Worm (Caenorhabditis elegans) whole organism, L4 larva: ENCODE data around the gene Y94H6A.12.
A peak's percentile ranks its signal among the peaks of the same experiment; 100 is the strongest.

ENCODE experiments used
- D1046.2 ChIP-seq: fragments of 200-800 bp; sonication (Bioruptor generic); IDR thresholded peaks from 2 replicates; pipeline ENCODE4 v1.3.6; 2022; ENCODE audit warnings: missing genetic modification characterization, missing compliant biosample characterization
- F26F4.8 ChIP-seq: fragments of 200-800 bp; sonication (Bioruptor generic); conservative IDR thresholded peaks from 2 replicates; pipeline ENCODE4 v1.3.6; 2022; ENCODE audit warnings: missing genetic modification characterization, missing compliant biosample characterization
- F49E8.2 ChIP-seq: sonication (generic microtip); optimal IDR thresholded peaks from 2 replicates; lab custom pipeline; 2016; ENCODE audit warnings: missing compliant biosample characterization, mild to moderate bottlenecking, missing genetic modification characterization, borderline replicate concordance
- R02D3.7 ChIP-seq: fragments of 150-350 bp; sonication (generic microtip); optimal IDR thresholded peaks from 3 replicates; lab custom pipeline; 2014; ENCODE audit warnings: missing biosample characterization, missing genetic modification characterization
- Y48G9A.11 ChIP-seq: fragments of 200-800 bp; sonication (Bioruptor generic); IDR thresholded peaks from 2 replicates; pipeline ENCODE4 v1.3.6; 2022; ENCODE audit warnings: missing genetic modification reagents, missing genetic modification characterization, missing compliant biosample characterization
- Y5F2A.4 ChIP-seq: fragments of 200-800 bp; sonication (Bioruptor generic); optimal IDR thresholded peaks from 2 replicates; lab custom pipeline; 2018; ENCODE audit warnings: mild to moderate bottlenecking, missing genetic modification characterization, missing compliant biosample characterization
- Y75B8A.6 ChIP-seq: fragments of 200-800 bp; sonication (Bioruptor generic); IDR thresholded peaks from 2 replicates; pipeline ENCODE4 v1.3.6; 2022; ENCODE audit warnings: missing genetic modification reagents, missing genetic modification characterization, missing compliant biosample characterization
- aha-1 ChIP-seq: fragments of 150-350 bp; peaks from one replicate; lab custom pipeline; 2014; ENCODE audit warnings: missing biosample characterization, missing genetic modification characterization
- ama-1 ChIP-seq: fragments of 150-350 bp; optimal IDR thresholded peaks from 2 replicates; lab custom pipeline; 2014; ENCODE audit warnings: inconsistent platforms, mixed read lengths
- ceh-20 ChIP-seq: fragments of 200-800 bp; sonication (Bioruptor generic); IDR thresholded peaks from 2 replicates; pipeline ENCODE4 v1.3.6; 2022; ENCODE audit warnings: missing genetic modification reagents, missing genetic modification characterization, missing compliant biosample characterization
- ceh-32 ChIP-seq: sonication (generic microtip); optimal IDR thresholded peaks from 2 replicates; lab custom pipeline; 2016; ENCODE audit warnings: mild to moderate bottlenecking, missing genetic modification characterization, missing compliant biosample characterization; ENCODE audit not compliant: poor library complexity
- ceh-62 ChIP-seq: sonication (generic microtip); optimal IDR thresholded peaks from 2 replicates; lab custom pipeline; 2017; ENCODE audit warnings: missing biosample characterization, missing genetic modification characterization
- ces-1 ChIP-seq: fragments of 150-350 bp; sonication (generic microtip); optimal IDR thresholded peaks from 4 replicates; lab custom pipeline; 2014; ENCODE audit warnings: missing biosample characterization, missing genetic modification reagents, missing genetic modification characterization
- cey-2 ChIP-seq: sonication (generic microtip); optimal IDR thresholded peaks from 3 replicates; lab custom pipeline; 2017; ENCODE audit warnings: missing genetic modification characterization, mild to moderate bottlenecking, missing compliant biosample characterization, antibody characterized with exemption, borderline replicate concordance; ENCODE audit not compliant: insufficient read depth
- daf-12 ChIP-seq: fragments of 150-350 bp; optimal IDR thresholded peaks from 2 replicates; lab custom pipeline; 2014; ENCODE audit warnings: missing biosample characterization, missing genetic modification reagents, missing genetic modification characterization
- daf-16 ChIP-seq, 3 experiments: sonication (generic microtip); optimal IDR thresholded peaks; 2 replicates each; lab custom pipeline; 2016 to 2017; ENCODE audit warnings: missing genetic modification characterization in 3 of 3, missing genetic modification reagents in 3 of 3, mild to moderate bottlenecking in 2 of 3, missing compliant biosample characterization in 2 of 3, missing biosample characterization in 1 of 3, moderate library complexity in 1 of 3
- daf-19 ChIP-seq: fragments of 200-800 bp; sonication (Bioruptor generic); conservative IDR thresholded peaks from 2 replicates; pipeline ENCODE4 v1.3.6; 2022; ENCODE audit warnings: missing genetic modification characterization, missing compliant biosample characterization
- dmd-6 ChIP-seq: fragments of 200-800 bp; sonication (Bioruptor generic); IDR thresholded peaks from 2 replicates; pipeline ENCODE4 v1.3.6; 2022; ENCODE audit warnings: missing genetic modification reagents, missing genetic modification characterization, missing compliant biosample characterization
- dmd-8 ChIP-seq: fragments of 200-800 bp; sonication (Bioruptor generic); IDR thresholded peaks from 2 replicates; pipeline ENCODE4 v1.3.6; 2022; ENCODE audit warnings: missing genetic modification characterization, missing compliant biosample characterization
- dmd-9 ChIP-seq: fragments of 200-800 bp; sonication (Bioruptor generic); IDR thresholded peaks from 2 replicates; pipeline ENCODE4 v1.3.6; 2022; ENCODE audit warnings: missing genetic modification reagents, missing genetic modification characterization, missing compliant biosample characterization
- duxl-1 ChIP-seq: sonication (generic microtip); optimal IDR thresholded peaks from 2 replicates; lab custom pipeline; 2016; ENCODE audit warnings: mild to moderate bottlenecking, missing genetic modification characterization, moderate library complexity, missing compliant biosample characterization; ENCODE audit not compliant: poor library complexity
- dve-1 ChIP-seq: sonication (generic microtip); optimal IDR thresholded peaks from 2 replicates; lab custom pipeline; 2017; ENCODE audit warnings: antibody characterized with exemption, mild to moderate bottlenecking, missing genetic modification characterization, missing compliant biosample characterization; ENCODE audit not compliant: insufficient read depth
- gei-8 ChIP-seq: fragments of 200-800 bp; sonication (Bioruptor generic); optimal IDR thresholded peaks from 2 replicates; lab custom pipeline; 2018; ENCODE audit warnings: mild to moderate bottlenecking, missing genetic modification characterization, missing compliant biosample characterization
- lin-1 ChIP-seq: fragments of 200-800 bp; sonication (Bioruptor generic); IDR thresholded peaks from 2 replicates; pipeline ENCODE4 v1.3.6; 2022; ENCODE audit warnings: missing genetic modification reagents, missing genetic modification characterization, missing compliant biosample characterization
- lin-29 ChIP-seq: fragments of 200-800 bp; sonication (Bioruptor generic); IDR thresholded peaks from 2 replicates; pipeline ENCODE4 v1.3.6; 2022; ENCODE audit warnings: missing genetic modification reagents, missing genetic modification characterization, missing compliant biosample characterization
- lin-38 ChIP-seq: fragments of 200-800 bp; sonication (Bioruptor generic); IDR thresholded peaks from 2 replicates; pipeline ENCODE4 v1.3.6; 2022; ENCODE audit warnings: missing genetic modification reagents, missing genetic modification characterization, missing compliant biosample characterization
- lir-3 ChIP-seq: sonication (generic microtip); optimal IDR thresholded peaks from 2 replicates; lab custom pipeline; 2016; ENCODE audit warnings: mild to moderate bottlenecking, missing genetic modification characterization, missing compliant biosample characterization
- madf-9 ChIP-seq: fragments of 200-800 bp; sonication (Bioruptor generic); conservative IDR thresholded peaks from 2 replicates; pipeline ENCODE4 v1.3.6; 2022; ENCODE audit warnings: missing genetic modification reagents, missing genetic modification characterization, missing compliant biosample characterization
- mep-1 ChIP-seq: fragments of 150-350 bp; sonication (generic microtip); optimal IDR thresholded peaks from 3 replicates; lab custom pipeline; 2014; ENCODE audit warnings: missing biosample characterization, missing genetic modification characterization
- mxl-3 ChIP-seq: fragments of 200-800 bp; sonication (Bioruptor generic); optimal IDR thresholded peaks from 2 replicates; lab custom pipeline; 2018; ENCODE audit warnings: mild to moderate bottlenecking, missing genetic modification characterization, missing compliant biosample characterization
- nhr-10 ChIP-seq: fragments of 150-350 bp; optimal IDR thresholded peaks from 2 replicates; lab custom pipeline; 2014; ENCODE audit warnings: missing biosample characterization, missing genetic modification characterization
- nhr-102 ChIP-seq: sonication (generic microtip); optimal IDR thresholded peaks from 2 replicates; lab custom pipeline; 2016; ENCODE audit warnings: mild to moderate bottlenecking, missing genetic modification characterization, moderate library complexity, missing compliant biosample characterization
- nhr-237 ChIP-seq: sonication (generic microtip); optimal IDR thresholded peaks from 2 replicates; lab custom pipeline; 2017; ENCODE audit warnings: missing biosample characterization, missing genetic modification characterization
- nhr-28 ChIP-seq: fragments of 150-350 bp; optimal IDR thresholded peaks from 2 replicates; lab custom pipeline; 2014; ENCODE audit warnings: missing biosample characterization, missing genetic modification characterization
- nhr-41 ChIP-seq: fragments of 200-800 bp; sonication (Bioruptor generic); IDR thresholded peaks from 2 replicates; pipeline ENCODE4 v1.3.6; 2022; ENCODE audit warnings: missing genetic modification reagents, missing genetic modification characterization, missing compliant biosample characterization
- nhr-42 ChIP-seq: fragments of 200-800 bp; sonication (Bioruptor generic); IDR thresholded peaks from 2 replicates; pipeline ENCODE4 v1.3.6; 2022; ENCODE audit warnings: missing genetic modification characterization, missing compliant biosample characterization
- nhr-48 ChIP-seq: sonication (generic microtip); optimal IDR thresholded peaks from 2 replicates; lab custom pipeline; 2016; ENCODE audit warnings: mild to moderate bottlenecking, missing genetic modification characterization, missing compliant biosample characterization
- nhr-76 ChIP-seq: fragments of 150-350 bp; optimal IDR thresholded peaks from 2 replicates; lab custom pipeline; 2014; ENCODE audit warnings: missing biosample characterization, missing genetic modification characterization
- pha-4 ChIP-seq, 2 experiments: fragments of 150-350 bp in 1 of 2; fragments of 200-800 bp in 1 of 2; sonication (Bioruptor generic) in 1 of 2; IDR thresholded peaks in 1 of 2; optimal IDR thresholded peaks in 1 of 2; 2 replicates each; pipeline versions ENCODE4 v1.3.6 to Lab custom; 2014 to 2022; ENCODE audit warnings: missing genetic modification characterization in 2 of 2, missing genetic modification reagents in 2 of 2, missing biosample characterization in 1 of 2, missing compliant biosample characterization in 1 of 2
- rbr-2 ChIP-seq: sonication (generic microtip); optimal IDR thresholded peaks from 2 replicates; lab custom pipeline; 2016; ENCODE audit warnings: missing genotype, missing genetic modification characterization, missing compliant biosample characterization
- saeg-2 ChIP-seq: fragments of 200-800 bp; sonication (Bioruptor generic); IDR thresholded peaks from 2 replicates; pipeline ENCODE4 v1.3.6; 2022; ENCODE audit warnings: missing genetic modification reagents, missing genetic modification characterization, missing compliant biosample characterization
- snpc-1.2 ChIP-seq: fragments of 200-800 bp; sonication (Bioruptor generic); IDR thresholded peaks from 2 replicates; pipeline ENCODE4 v1.3.6; 2022; ENCODE audit warnings: missing genetic modification reagents, missing genetic modification characterization, missing compliant biosample characterization
- snpc-4 ChIP-seq: fragments of 150-350 bp; optimal IDR thresholded peaks from 2 replicates; lab custom pipeline; 2014; ENCODE audit warnings: missing biosample characterization, missing genetic modification characterization
- spr-1 ChIP-seq: sonication (generic microtip); optimal IDR thresholded peaks from 2 replicates; lab custom pipeline; 2016; ENCODE audit warnings: mild to moderate bottlenecking, missing genetic modification characterization, missing compliant biosample characterization
- tag-97 ChIP-seq: fragments of 200-800 bp; sonication (Bioruptor generic); IDR thresholded peaks from 2 replicates; pipeline ENCODE4 v1.3.6; 2022; ENCODE audit warnings: missing genetic modification characterization, missing compliant biosample characterization
- tra-1 ChIP-seq: fragments of 200-800 bp; sonication (Bioruptor generic); IDR thresholded peaks from 2 replicates; pipeline ENCODE4 v1.3.6; 2022; ENCODE audit warnings: missing genetic modification reagents, missing genetic modification characterization, missing compliant biosample characterization
- vab-7 ChIP-seq: fragments of 200-800 bp; sonication (Bioruptor generic); IDR thresholded peaks from 2 replicates; pipeline ENCODE4 v1.3.6; 2022; ENCODE audit warnings: missing genetic modification reagents, missing genetic modification characterization, missing compliant biosample characterization
- zfp-2 ChIP-seq: sonication (generic microtip); optimal IDR thresholded peaks from 2 replicates; lab custom pipeline; 2016; ENCODE audit warnings: mild to moderate bottlenecking, missing genetic modification characterization, missing compliant biosample characterization
- zip-2 ChIP-seq: fragments of 150-350 bp; optimal IDR thresholded peaks from 2 replicates; lab custom pipeline; 2014; ENCODE audit warnings: missing biosample characterization, missing genetic modification characterization
- ztf-7 ChIP-seq: fragments of 150-350 bp; optimal IDR thresholded peaks from 2 replicates; lab custom pipeline; 2014; ENCODE audit warnings: missing biosample characterization, missing genetic modification characterization

The Y94H6A.12 gene

ce11 chrIV:2664901-2665201 is 48.0 kb downstream of the Y94H6A.12 start:
- TF ChIP-seq mep-1 (tag; lab: Kevin White, UChicago) = no peak
- TF ChIP-seq R02D3.7 (tag; lab: Kevin White, UChicago) = no peak
- TF ChIP-seq nhr-237 (tag; lab: Kevin White, UChicago) = no peak
- TF ChIP-seq Y48G9A.11 (GFP tag; lab: Robert Waterston, UW) = peak; percentile 60; the same call in 1 of the 2 replicates
- TF ChIP-seq ztf-7 (tag; lab: Kevin White, UChicago) = no peak
- TF ChIP-seq ces-1 (GFP tag; lab: Kevin White, UChicago) = no peak
- TF ChIP-seq nhr-102 = no peak
- TF ChIP-seq ceh-32 (tag; lab: Kevin White, UChicago) = no peak
- peak in 1 of 2 experiments; percentile 60 for TF ChIP-seq daf-16 (GFP tag; optimal IDR thresholded peaks at IDR 0.05; lab: Kevin White, UChicago)
- no peak for TF ChIP-seq daf-16 (tag; optimal IDR thresholded peaks at IDR 0.05; lab: Kevin White, UChicago)
- no peak for TF ChIP-seq spr-1 (tag; lab: Kevin White, UChicago)
- TF ChIP-seq rbr-2 = no peak
- no peak for TF ChIP-seq dve-1 (tag; lab: Kevin White, UChicago)
- TF ChIP-seq dmd-6 (GFP tag; lab: Robert Waterston, UW) = no peak
- no peak for TF ChIP-seq nhr-10 (tag; lab: Kevin White, UChicago)
- TF ChIP-seq pha-4 (GFP tag; IDR thresholded peaks at IDR 0.05; lab: Robert Waterston, UW) = peak; percentile 70; the same call in 1 of the 2 replicates
- TF ChIP-seq pha-4 (tag; optimal IDR thresholded peaks at IDR 0.05; lab: Kevin White, UChicago) = no peak
- TF ChIP-seq nhr-42 (GFP tag; lab: Robert Waterston, UW) = 0 out of 2 replicates have a peak, but pooled peaks have one; percentile 55
- no peak for TF ChIP-seq zip-2
- TF ChIP-seq zfp-2 = no peak
- no peak for TF ChIP-seq F49E8.2
- TF ChIP-seq nhr-28 = no peak
- no peak for TF ChIP-seq cey-2 (tag; lab: Kevin White, UChicago)
- TF ChIP-seq tra-1 (GFP tag; lab: Robert Waterston, UW) = no peak
- peak; percentile 67 for TF ChIP-seq Y5F2A.4 (GFP tag; lab: Kevin White, UChicago)
- TF ChIP-seq vab-7 (GFP tag; lab: Robert Waterston, UW) = peak; percentile 61; the same call in 1 of the 2 replicates
- TF ChIP-seq nhr-48 (tag; lab: Kevin White, UChicago) = no peak
- TF ChIP-seq lin-1 = 0 out of 2 replicates have a peak, but pooled peaks have one; percentile 10
- TF ChIP-seq nhr-76 = no peak
- 0 out of 2 replicates have a peak, but pooled peaks have one; percentile 70 for TF ChIP-seq dmd-8 (GFP tag; lab: Robert Waterston, UW)
- TF ChIP-seq tag-97 = no peak
- 0 out of 2 replicates have a peak, but pooled peaks have one; percentile 54 for TF ChIP-seq snpc-1.2
- no peak for TF ChIP-seq lir-3
- TF ChIP-seq nhr-41 = no peak
- peak; percentile 70 for TF ChIP-seq daf-19 (GFP tag; lab: Robert Waterston, UW)
- TF ChIP-seq dmd-9 (GFP tag; lab: Robert Waterston, UW) = 0 out of 2 replicates have a peak, but pooled peaks have one; percentile 52
- peak; percentile 32; the same call in 1 of the 2 replicates for TF ChIP-seq Y75B8A.6 (GFP tag; lab: Robert Waterston, UW)
- TF ChIP-seq mxl-3 (GFP tag; lab: Kevin White, UChicago) = no peak
- no peak for TF ChIP-seq ceh-20 (GFP tag; lab: Robert Waterston, UW)
- no peak for TF ChIP-seq ceh-62 (tag; lab: Kevin White, UChicago)
- no peak for TF ChIP-seq snpc-4
- TF ChIP-seq madf-9 (GFP tag; lab: Robert Waterston, UW) = no peak
- TF ChIP-seq aha-1 (tag; lab: Kevin White, UChicago) = peak; percentile 9
- no peak for TF ChIP-seq duxl-1 (tag; lab: Kevin White, UChicago)
- peak; percentile 84 for TF ChIP-seq D1046.2
- no peak for TF ChIP-seq daf-12 (tag; lab: Kevin White, UChicago)
- TF ChIP-seq lin-29 = no peak
- peak; percentile 57 for TF ChIP-seq gei-8 (GFP tag; lab: Kevin White, UChicago)
- TF ChIP-seq saeg-2 = no peak
- TF ChIP-seq F26F4.8 (GFP tag; lab: Robert Waterston, UW) = peak; percentile 88
- TF ChIP-seq lin-38 (GFP tag; lab: Robert Waterston, UW) = peak; percentile 75
- no peak for TF ChIP-seq ama-1 (lab: Kevin White, UChicago)
